Worm (Caenorhabditis elegans) whole organism, late embryonic: ENCODE data around the gene mth-1.

ENCODE experiments used
- ceh-24 ChIP-seq: sonication (generic microtip); optimal IDR thresholded peaks from 2 replicates; lab custom pipeline; 2016; ENCODE audit warnings: mild to moderate bottlenecking, missing genetic modification characterization, missing compliant biosample characterization
- ceh-6 ChIP-seq: fragments of 200-800 bp; sonication (Bioruptor generic); optimal IDR thresholded peaks from 2 replicates; lab custom pipeline; 2018; ENCODE audit warnings: mild to moderate bottlenecking, missing genetic modification characterization, missing compliant biosample characterization
- elt-2 ChIP-seq: sonication (generic microtip); optimal IDR thresholded peaks from 2 replicates; lab custom pipeline; 2016; ENCODE audit warnings: missing genetic modification reagents, missing genetic modification characterization, missing compliant biosample characterization
- hlh-30 ChIP-seq: sonication (generic microtip); optimal IDR thresholded peaks from 2 replicates; lab custom pipeline; 2017; ENCODE audit warnings: antibody characterized with exemption, missing genetic modification characterization, missing compliant biosample characterization; ENCODE audit not compliant: insufficient read depth
- lim-6 ChIP-seq: sonication (generic microtip); optimal IDR thresholded peaks from 2 replicates; lab custom pipeline; 2016; ENCODE audit warnings: missing genetic modification characterization, missing compliant biosample characterization
- nhr-11 ChIP-seq: fragments of 150-350 bp; optimal IDR thresholded peaks from 2 replicates; lab custom pipeline; 2014; ENCODE audit warnings: missing biosample characterization, missing genetic modification characterization
- pha-2 ChIP-seq: sonication (generic microtip); optimal IDR thresholded peaks from 2 replicates; lab custom pipeline; 2017; ENCODE audit warnings: mild to moderate bottlenecking, missing genetic modification characterization, missing compliant biosample characterization
- tbx-2 ChIP-seq: sonication (generic microtip); optimal IDR thresholded peaks from 2 replicates; lab custom pipeline; 2016; ENCODE audit warnings: missing genetic modification characterization, missing compliant biosample characterization
- unc-42 ChIP-seq: sonication (generic microtip); optimal IDR thresholded peaks from 2 replicates; lab custom pipeline; 2016; ENCODE audit warnings: missing genotype, missing genetic modification characterization, missing compliant biosample characterization

DNA sequence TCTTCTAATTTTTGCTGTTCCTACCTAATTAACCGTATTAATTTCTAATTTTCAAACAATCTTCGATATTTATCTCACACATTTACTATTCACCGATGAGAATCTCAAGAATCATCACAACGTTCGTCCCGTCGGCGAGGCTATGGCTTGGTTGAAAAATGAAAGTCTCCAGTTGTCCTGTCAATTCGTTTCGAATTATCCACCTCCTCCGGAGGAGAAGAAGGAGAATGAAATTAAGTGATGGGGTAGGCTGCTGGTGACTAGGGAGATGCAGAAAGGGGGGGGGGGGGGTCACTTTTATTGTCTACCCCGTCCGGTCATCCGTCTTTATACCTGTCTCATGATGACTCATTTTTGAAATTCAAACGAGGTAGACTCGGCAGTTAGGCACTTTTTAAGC is 50.7 kb downstream of the mth-1 start:
- TF ChIP-seq hlh-30 (tag; lab: Kevin White, UChicago) (no peak), nhr-11 (tag; lab: Kevin White, UChicago) (no peak), lim-6 (tag; lab: Kevin White, UChicago) (no peak), elt-2 (tag; lab: Kevin White, UChicago) (no peak), ceh-24 (tag; lab: Kevin White, UChicago) (no peak), ceh-6 (GFP tag; lab: Kevin White, UChicago) (no peak), tbx-2 (tag; lab: Kevin White, UChicago) (no peak), pha-2 (tag; lab: Kevin White, UChicago) (no peak), unc-42 (tag; lab: Kevin White, UChicago) (no peak)
